Worm (Caenorhabditis elegans): ENCODE data around the gene dmd-8.
A peak's percentile ranks its signal among the peaks of the same experiment; 100 is the strongest.

dmd-8 gene

DNA sequence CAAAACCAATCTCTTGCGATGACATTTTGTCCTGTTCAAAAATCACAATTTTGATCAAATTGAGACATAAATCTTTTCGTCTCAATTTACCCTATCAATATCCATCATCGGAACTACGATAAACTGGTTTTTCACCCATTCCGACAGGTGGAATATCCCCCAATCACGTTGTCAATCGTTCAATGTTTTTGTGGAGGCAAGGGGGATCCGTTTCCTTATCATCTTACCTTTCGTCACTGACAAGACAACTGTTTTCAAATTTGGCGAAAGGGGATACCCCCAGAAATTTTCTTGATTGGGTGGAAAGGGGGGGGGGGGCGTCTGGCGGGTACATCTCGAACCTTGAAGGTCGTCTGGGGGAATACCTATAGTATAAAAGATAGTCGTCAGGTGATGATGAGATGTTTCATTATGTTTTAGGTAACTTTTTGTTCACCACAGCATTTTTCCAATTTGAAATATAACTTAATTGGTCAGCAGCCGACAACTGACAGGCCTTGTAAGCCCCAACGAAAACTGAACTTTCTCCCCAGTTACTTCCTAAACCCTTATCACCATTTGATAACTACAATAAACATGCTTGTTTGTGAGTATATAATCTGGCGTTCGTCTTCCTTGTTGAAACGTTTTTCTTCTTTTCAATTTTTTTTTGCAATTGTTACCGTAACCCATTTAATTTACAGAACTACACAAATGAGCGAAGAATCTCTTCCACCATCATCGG is 45.1 kb upstream of the dmd-8 start, which contains the start of gene ZK6.8 (continued):
- TF ChIP-seq tbx-2 (tag; optimal IDR thresholded peaks at IDR 0.05) (peak; percentile 73), ceh-90 (tag; optimal IDR thresholded peaks at IDR 0.05) (no peak), nhr-90 (tag; optimal IDR thresholded peaks at IDR 0.05; ENCODE audit: poor library complexity) (peak; percentile 79), unc-30 (tag; optimal IDR thresholded peaks at IDR 0.05) (no peak), elt-3 (tag; optimal IDR thresholded peaks at IDR 0.05) (peak; percentile 78 to 99 (median 84)), nhr-84 (tag; optimal IDR thresholded peaks at IDR 0.05) (no peak), mep-1 (tag; optimal IDR thresholded peaks at IDR 0.05) (no peak), sup-37 (GFP tag; optimal IDR thresholded peaks at IDR 0.05) (no peak), grh-1 (GFP tag; IDR thresholded peaks at IDR 0.05) (peak; percentile 93), ceh-82 (tag; optimal IDR thresholded peaks at IDR 0.05) (no peak), nhr-76 (tag; optimal IDR thresholded peaks at IDR 0.05) (no peak), vab-15 (tag; optimal IDR thresholded peaks at IDR 0.05) (peak; percentile 57), lin-35 (GFP tag; optimal IDR thresholded peaks at IDR 0.05) (peak in 1 of 2 experiments; percentile 67), skn-1 (tag; optimal IDR thresholded peaks at IDR 0.05) (peak; percentile 20), xbp-1 (tag; optimal IDR thresholded peaks at IDR 0.05) (no peak), unc-86 (tag; optimal IDR thresholded peaks at IDR 0.05) (no peak)

DNA sequence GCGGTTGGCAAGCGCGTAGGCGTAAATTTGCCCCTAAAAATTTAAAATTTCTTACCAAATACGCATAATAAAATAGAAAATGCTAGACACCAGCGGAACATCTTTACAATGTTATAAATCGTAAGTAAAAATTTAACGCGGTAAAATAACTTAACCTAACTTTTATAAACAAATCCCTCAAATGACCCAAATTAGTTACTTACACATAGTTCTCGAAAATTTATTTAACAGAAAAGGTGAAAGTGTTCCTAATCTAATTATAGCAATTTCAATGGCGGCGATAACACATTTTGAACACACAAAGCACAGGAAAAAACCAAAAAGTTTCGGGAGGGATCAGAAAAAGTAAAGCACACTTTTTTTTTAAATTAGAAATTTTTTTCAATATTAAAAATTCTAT is 43.9 kb upstream of the dmd-8 start, which contains the start of gene mltn-8:
TSS of gene mltn-8 (minus strand) at position 101 of the 400 bp plus-strand sequence.
- no peak for TF ChIP-seq efl-3 (GFP tag; optimal IDR thresholded peaks at IDR 0.05)

DNA sequence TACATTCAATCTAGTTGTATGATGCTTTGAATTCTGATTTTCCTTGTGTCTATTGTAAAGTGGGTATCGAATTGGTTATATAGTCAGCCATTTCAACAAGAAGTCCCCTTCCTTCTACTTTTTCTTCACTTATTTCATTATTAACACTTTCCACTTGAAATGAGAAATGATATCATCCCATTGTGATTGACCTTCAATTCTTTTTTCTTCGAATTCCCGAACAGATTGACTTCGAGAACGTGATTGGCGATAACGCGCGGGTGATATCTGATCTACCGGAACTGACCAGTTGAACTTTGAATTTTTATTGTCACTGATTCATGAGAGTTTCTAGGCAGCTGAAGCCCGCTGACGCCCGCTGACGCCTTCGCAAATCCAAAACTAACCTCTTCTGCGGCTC is 42.0 kb upstream of the dmd-8 start:
- peak; percentile 15 for TF ChIP-seq nhr-20 (tag; optimal IDR thresholded peaks at IDR 0.05)
- TF ChIP-seq efl-1 (optimal IDR thresholded peaks at IDR 0.05) = no peak
- TF ChIP-seq efl-1 (GFP tag; optimal IDR thresholded peaks at IDR 0.05 in 1 of 2) = no peak
- no peak for TF ChIP-seq ztf-11 (tag; optimal IDR thresholded peaks at IDR 0.05)
- no peak for TF ChIP-seq egl-13 (tag; optimal IDR thresholded peaks at IDR 0.05)
- TF ChIP-seq ceh-90 (tag; optimal IDR thresholded peaks at IDR 0.05) = no peak
- no peak for TF ChIP-seq nhr-19 (GFP tag; conservative IDR thresholded peaks at IDR 0.05)
- TF ChIP-seq fos-1 (tag; optimal IDR thresholded peaks at IDR 0.05) = no peak
- TF ChIP-seq nhr-85 (tag) = peak; percentile 44
- TF ChIP-seq blmp-1 (tag; optimal IDR thresholded peaks at IDR 0.05) = peak; percentile 34
- TF ChIP-seq fkh-10 (GFP tag; optimal IDR thresholded peaks at IDR 0.05) = no peak

DNA sequence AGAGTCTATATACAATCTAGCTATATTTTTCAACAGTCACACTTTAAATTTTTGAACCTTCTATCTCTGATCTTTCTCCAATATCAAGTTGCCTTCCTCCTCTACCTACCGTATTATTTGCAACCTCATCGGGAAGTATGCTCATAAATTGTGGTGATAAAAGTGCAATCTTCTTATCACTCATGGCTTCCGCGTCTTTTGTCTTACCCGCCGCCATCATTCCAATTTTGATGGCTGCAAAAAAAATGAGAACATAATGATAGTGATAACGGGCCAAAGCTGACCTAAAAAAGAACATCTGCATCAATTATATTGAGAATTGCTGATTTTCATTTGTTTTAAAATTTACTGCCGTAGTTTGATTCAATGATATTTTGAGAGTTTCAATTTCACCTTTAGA is 40.5 kb upstream of the dmd-8 start:
- TF ChIP-seq efl-1 (optimal IDR thresholded peaks at IDR 0.05) (no peak), efl-1 (GFP tag; optimal IDR thresholded peaks at IDR 0.05 in 1 of 2) (peak in 1 of 2 experiments; percentile 35), snu-23 (GFP tag; optimal IDR thresholded peaks at IDR 0.05) (no peak), nhr-20 (tag; optimal IDR thresholded peaks at IDR 0.05) (no peak), lin-13 (GFP tag; optimal IDR thresholded peaks at IDR 0.05) (no peak), nhr-237 (tag; optimal IDR thresholded peaks at IDR 0.05) (no peak), ceh-88 (GFP tag; IDR thresholded peaks at IDR 0.05) (no peak), lir-3 (tag; optimal IDR thresholded peaks at IDR 0.05; ENCODE audit: poor library complexity) (no peak), fkh-8 (tag; optimal IDR thresholded peaks at IDR 0.05) (no peak)

DNA sequence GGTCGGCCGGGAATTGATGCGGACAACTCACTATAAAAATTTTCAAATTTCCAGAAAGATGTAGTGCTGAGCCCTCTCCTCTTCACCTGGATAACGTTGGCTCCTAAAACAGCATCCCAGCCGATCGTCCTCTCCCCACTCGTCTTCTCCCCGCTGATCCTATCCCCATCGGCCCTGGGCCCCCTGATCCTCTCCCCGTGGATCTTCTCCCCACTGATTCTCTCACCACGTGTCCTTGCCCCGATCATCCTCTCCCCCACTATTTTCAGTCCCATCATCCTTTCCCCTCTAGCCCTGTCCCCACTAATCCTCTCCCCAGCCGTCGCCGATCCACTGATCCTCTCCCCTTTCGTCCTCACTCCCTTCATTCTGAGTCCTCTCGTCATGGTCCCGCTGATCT is 36.9 kb upstream of the dmd-8 start:
- TF ChIP-seq unc-30 (tag; optimal IDR thresholded peaks at IDR 0.05) = no peak
- TF ChIP-seq fkh-10 (GFP tag; optimal IDR thresholded peaks at IDR 0.05) = no peak
- no peak for TF ChIP-seq efl-1 (optimal IDR thresholded peaks at IDR 0.05)
- no peak for TF ChIP-seq efl-1 (GFP tag; optimal IDR thresholded peaks at IDR 0.05 in 1 of 2)
- TF ChIP-seq nhr-28 (tag; optimal IDR thresholded peaks at IDR 0.05) = no peak
